Fruit fly (Drosophila melanogaster) whole organism: ENCODE measurements around the gene CG14564.

Experiments
- CG8478 ChIP-seq: fragments of >200 bp; optimal IDR thresholded peaks from 2 replicates; lab custom pipeline; 2018; ENCODE audit warnings: inconsistent platforms
- Dll ChIP-seq: fragments of >200 bp; optimal IDR thresholded peaks from 2 replicates; lab custom pipeline; 2017
- EcR ChIP-seq, 2 experiments: fragments of >200 bp; optimal IDR thresholded peaks; 2 replicates each; lab custom pipeline; 2017; ENCODE audit warnings: missing biosample characterization in 2 of 2, missing genetic modification characterization in 2 of 2, missing genetic modification reagents in 2 of 2
- pan ChIP-seq: fragments of >200 bp; optimal IDR thresholded peaks from 2 replicates; lab custom pipeline; 2017
- psq ChIP-seq: fragments of >200 bp; optimal IDR thresholded peaks from 2 replicates; lab custom pipeline; 2017
- usp ChIP-seq: fragments of >200 bp; optimal IDR thresholded peaks from 2 replicates; lab custom pipeline; 2017; ENCODE audit warnings: missing biosample characterization, missing genetic modification characterization, mixed read lengths

DNA sequence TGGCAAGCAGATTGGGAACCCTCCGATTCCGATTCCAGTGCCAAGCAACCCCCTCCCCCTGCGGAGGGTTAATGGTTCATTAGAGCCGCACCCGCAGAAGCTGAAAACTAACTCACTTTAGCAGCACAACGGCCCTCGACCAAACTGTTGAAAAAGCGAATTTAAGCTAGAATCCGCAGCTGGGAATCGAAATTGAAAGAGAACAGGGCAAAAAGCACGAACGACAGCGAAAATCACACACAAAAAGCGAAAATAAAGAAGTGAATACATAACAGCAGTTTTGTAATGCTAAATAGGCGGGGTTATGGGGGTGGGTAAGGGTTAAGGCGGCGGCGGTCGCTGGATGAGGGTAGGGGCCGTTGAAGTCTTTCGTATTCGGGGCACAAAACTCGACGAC lies 29.2 kb upstream of the CG14564 start:
- TF ChIP-seq psq (no peak), Dll (lab: Kevin White, UChicago) (no peak), pan (no peak), usp (no peak), CG8478 (lab: Kevin White, UChicago) (no peak), EcR (GFP tag; optimal IDR thresholded peaks at IDR 0.05; lab: Kevin White, UChicago) (no peak)
